Worm (Caenorhabditis elegans) whole organism, young adult: ENCODE measurements around the gene R13H9.6.

ENCODE experiments used
- K11D2.4 ChIP-seq: fragments of 200-800 bp; sonication (Bioruptor generic); IDR thresholded peaks from 2 replicates; pipeline ENCODE4 v1.3.6; 2022; ENCODE audit warnings: missing genetic modification reagents, missing genetic modification characterization, missing compliant biosample characterization
- ama-1 ChIP-seq, 3 experiments: fragments of 150-350 bp in 1 of 3; sonication (generic microtip) in 2 of 3; optimal IDR thresholded peaks; 2 replicates each; lab custom pipeline; 2014 to 2018; ENCODE audit warnings: missing biosample characterization in 2 of 3, missing genetic modification characterization in 2 of 3, missing genetic modification reagents in 2 of 3

- TF ChIP-seq K11D2.4 (GFP tag; lab: Robert Waterston, UW) (no peak), ama-1 (optimal IDR thresholded peaks at IDR 0.05; lab: Kevin White, UChicago) (no peak), ama-1 (GFP tag; optimal IDR thresholded peaks at IDR 0.05; lab: Kevin White, UChicago) (no peak)
These were observed 17.3 kb upstream of the R13H9.6 start for ce11 chrIV:5085782-5086181.
